Fruit fly (Drosophila melanogaster) whole organism: ENCODE measurements around the gene CG44362.

Experiments used
- CG8478 ChIP-seq: fragments of >200 bp; optimal IDR thresholded peaks from 2 replicates; lab custom pipeline; 2018; ENCODE audit warnings: inconsistent platforms
- Dll ChIP-seq: fragments of >200 bp; optimal IDR thresholded peaks from 2 replicates; lab custom pipeline; 2017
- EcR ChIP-seq, 2 experiments: fragments of >200 bp; optimal IDR thresholded peaks; 2 replicates each; lab custom pipeline; 2017; ENCODE audit warnings: missing biosample characterization in 2 of 2, missing genetic modification characterization in 2 of 2, missing genetic modification reagents in 2 of 2
- pan ChIP-seq: fragments of >200 bp; optimal IDR thresholded peaks from 2 replicates; lab custom pipeline; 2017

- TF ChIP-seq CG8478 (lab: Kevin White, UChicago), result no peak
- no peak for TF ChIP-seq pan
- TF ChIP-seq EcR (GFP tag; optimal IDR thresholded peaks at IDR 0.05; lab: Kevin White, UChicago), result no peak
- TF ChIP-seq Dll, result no peak
Measured at dm6 chr3L:11444169-11444568, 46.8 kb downstream of the CG44362 start.
